Worm (Caenorhabditis elegans) whole organism, L2 larva: ENCODE results near the gene srh-25.

ENCODE experiments used
- C34F6.9 ChIP-seq: fragments of 150-350 bp; optimal IDR thresholded peaks from 2 replicates; lab custom pipeline; 2014; ENCODE audit warnings: missing biosample characterization, missing genetic modification characterization
- F13H6.1 ChIP-seq: sonication (generic microtip); optimal IDR thresholded peaks from 2 replicates; lab custom pipeline; 2016; ENCODE audit warnings: missing genetic modification characterization, missing compliant biosample characterization
- R02D3.7 ChIP-seq: fragments of 150-350 bp; optimal IDR thresholded peaks from 2 replicates; lab custom pipeline; 2014; ENCODE audit warnings: missing biosample characterization, missing genetic modification characterization
- Y55F3AM.14 ChIP-seq: fragments of 200-800 bp; sonication (Bioruptor generic); optimal IDR thresholded peaks from 2 replicates; lab custom pipeline; 2018; ENCODE audit warnings: mild to moderate bottlenecking, missing genetic modification characterization, missing compliant biosample characterization
- alr-1 ChIP-seq: fragments of 150-350 bp; optimal IDR thresholded peaks from 2 replicates; lab custom pipeline; 2014; ENCODE audit warnings: missing biosample characterization, missing genetic modification characterization
- aly-2 ChIP-seq: fragments of 150-350 bp; optimal IDR thresholded peaks from 2 replicates; lab custom pipeline; 2014; ENCODE audit warnings: missing biosample characterization, missing genetic modification characterization
- ama-1 ChIP-seq: fragments of 150-350 bp; optimal IDR thresholded peaks from 2 replicates; lab custom pipeline; 2018; ENCODE audit warnings: inconsistent platforms
- blmp-1 ChIP-seq: sonication (generic microtip); optimal IDR thresholded peaks from 2 replicates; lab custom pipeline; 2017; ENCODE audit warnings: missing genetic modification characterization, mild to moderate bottlenecking, missing compliant biosample characterization, antibody characterized with exemption, moderate library complexity; ENCODE audit not compliant: insufficient read depth
- ceh-16 ChIP-seq: fragments of 150-350 bp; optimal IDR thresholded peaks from 2 replicates; lab custom pipeline; 2014; ENCODE audit warnings: missing biosample characterization, missing genetic modification characterization
- ceh-82 ChIP-seq: fragments of 150-350 bp; optimal IDR thresholded peaks from 2 replicates; lab custom pipeline; 2014; ENCODE audit warnings: missing biosample characterization, missing genetic modification characterization
- crh-2 ChIP-seq: sonication (generic microtip); optimal IDR thresholded peaks from 2 replicates; lab custom pipeline; 2017; ENCODE audit warnings: missing biosample characterization, missing genetic modification characterization
- dmd-4 ChIP-seq: sonication (generic microtip); optimal IDR thresholded peaks from 2 replicates; lab custom pipeline; 2017; ENCODE audit warnings: missing biosample characterization, missing genetic modification characterization
- egl-27 ChIP-seq: sonication (generic microtip); optimal IDR thresholded peaks from 3 replicates; lab custom pipeline; 2017; ENCODE audit warnings: missing biosample characterization, missing genetic modification reagents, missing genetic modification characterization
- elt-1 ChIP-seq: fragments of 150-350 bp; optimal IDR thresholded peaks from 2 replicates; lab custom pipeline; 2014; ENCODE audit warnings: missing biosample characterization, missing genetic modification characterization
- elt-3 ChIP-seq: sonication (generic microtip); optimal IDR thresholded peaks from 2 replicates; lab custom pipeline; 2017; ENCODE audit warnings: missing biosample characterization, missing genetic modification characterization
- fos-1 ChIP-seq: fragments of 150-350 bp; optimal IDR thresholded peaks from 2 replicates; lab custom pipeline; 2014; ENCODE audit warnings: missing biosample characterization, missing genetic modification characterization
- gmeb-1 ChIP-seq: fragments of 150-350 bp; optimal IDR thresholded peaks from 2 replicates; lab custom pipeline; 2014; ENCODE audit warnings: missing biosample characterization, missing genetic modification characterization
- lin-11 ChIP-seq: fragments of 150-350 bp; sonication (generic microtip); optimal IDR thresholded peaks from 2 replicates; lab custom pipeline; 2014; ENCODE audit warnings: missing biosample characterization, missing genetic modification characterization, inconsistent platforms, mixed read lengths
- lin-13 ChIP-seq: fragments of 150-350 bp; optimal IDR thresholded peaks from 2 replicates; lab custom pipeline; 2014; ENCODE audit warnings: missing biosample characterization, missing genetic modification reagents, missing genetic modification characterization
- lin-39 ChIP-seq: fragments of 150-350 bp; optimal IDR thresholded peaks from 2 replicates; lab custom pipeline; 2014; ENCODE audit warnings: missing biosample characterization, missing genetic modification reagents, missing genetic modification characterization
- lsy-2 ChIP-seq, 2 experiments: fragments of 150-350 bp in 1 of 2; sonication (generic microtip) in 1 of 2; optimal IDR thresholded peaks; 2 replicates each; lab custom pipeline; 2014 to 2017; ENCODE audit warnings: missing biosample characterization in 2 of 2, missing genetic modification characterization in 2 of 2
- mbf-1 ChIP-seq: sonication (generic microtip); optimal IDR thresholded peaks from 2 replicates; lab custom pipeline; 2017; ENCODE audit warnings: missing biosample characterization, missing genetic modification characterization
- mdl-1 ChIP-seq, 2 experiments: fragments of 150-350 bp in 1 of 2; sonication (generic microtip) in 1 of 2; optimal IDR thresholded peaks; 2 replicates each; lab custom pipeline; 2017; ENCODE audit warnings: missing biosample characterization in 2 of 2, missing genetic modification characterization in 2 of 2
- nhr-10 ChIP-seq: sonication (generic microtip); optimal IDR thresholded peaks from 2 replicates; lab custom pipeline; 2017; ENCODE audit warnings: missing biosample characterization, missing genetic modification characterization
- nhr-11 ChIP-seq: fragments of 150-350 bp; optimal IDR thresholded peaks from 2 replicates; lab custom pipeline; 2014; ENCODE audit warnings: missing biosample characterization, missing genetic modification characterization
- nhr-12 ChIP-seq: fragments of 150-350 bp; optimal IDR thresholded peaks from 2 replicates; lab custom pipeline; 2014; ENCODE audit warnings: missing biosample characterization, missing genetic modification characterization
- nhr-129 ChIP-seq: fragments of 150-350 bp; optimal IDR thresholded peaks from 2 replicates; lab custom pipeline; 2014; ENCODE audit warnings: missing biosample characterization, missing genetic modification characterization
- nhr-23 ChIP-seq: fragments of 150-350 bp; optimal IDR thresholded peaks from 2 replicates; lab custom pipeline; 2014; ENCODE audit warnings: missing biosample characterization, missing genetic modification reagents, missing genetic modification characterization
- nhr-77 ChIP-seq: fragments of 150-350 bp; optimal IDR thresholded peaks from 2 replicates; lab custom pipeline; 2014; ENCODE audit warnings: missing biosample characterization, missing genetic modification characterization
- peb-1 ChIP-seq: fragments of 150-350 bp; optimal IDR thresholded peaks from 2 replicates; lab custom pipeline; 2014; ENCODE audit warnings: missing biosample characterization, missing genetic modification characterization
- sem-4 ChIP-seq: fragments of 150-350 bp; optimal IDR thresholded peaks from 2 replicates; lab custom pipeline; 2014; ENCODE audit warnings: missing biosample characterization, missing genetic modification reagents, missing genetic modification characterization
- skn-1 ChIP-seq: sonication (generic microtip); optimal IDR thresholded peaks from 2 replicates; lab custom pipeline; 2017; ENCODE audit warnings: missing biosample characterization, missing genetic modification characterization
- sma-3 ChIP-seq: sonication (generic microtip); optimal IDR thresholded peaks from 2 replicates; lab custom pipeline; 2016; ENCODE audit warnings: missing genetic modification reagents, missing genetic modification characterization, missing compliant biosample characterization
- sma-9 ChIP-seq, 2 experiments: fragments of 150-350 bp in 1 of 2; sonication (generic microtip) in 1 of 2; optimal IDR thresholded peaks; 2 replicates each; lab custom pipeline; 2014 to 2016; ENCODE audit warnings: missing genetic modification characterization in 2 of 2, mild to moderate bottlenecking in 1 of 2, missing biosample characterization in 1 of 2, missing compliant biosample characterization in 1 of 2, missing genetic modification reagents in 1 of 2, moderate library complexity in 1 of 2
- snpc-4 ChIP-seq: fragments of 150-350 bp; optimal IDR thresholded peaks from 2 replicates; lab custom pipeline; 2014; ENCODE audit warnings: missing biosample characterization, missing genetic modification characterization
- unc-39 ChIP-seq: fragments of 150-350 bp; optimal IDR thresholded peaks from 2 replicates; lab custom pipeline; 2014; ENCODE audit warnings: missing biosample characterization, missing genetic modification characterization
- unc-62 ChIP-seq: fragments of 150-350 bp; optimal IDR thresholded peaks from 2 replicates; lab custom pipeline; 2014; ENCODE audit warnings: missing biosample characterization, missing genetic modification reagents, missing genetic modification characterization
- zag-1 ChIP-seq: fragments of 150-350 bp; optimal IDR thresholded peaks from 2 replicates; lab custom pipeline; 2014; ENCODE audit warnings: missing biosample characterization, missing genetic modification characterization
- ztf-1 ChIP-seq: fragments of 200-800 bp; sonication (Bioruptor generic); conservative IDR thresholded peaks from 2 replicates; pipeline ENCODE4 v1.3.6; 2022; ENCODE audit warnings: missing genetic modification characterization, missing compliant biosample characterization
- ztf-11 ChIP-seq: sonication (generic microtip); optimal IDR thresholded peaks from 2 replicates; lab custom pipeline; 2017; ENCODE audit warnings: missing biosample characterization, missing genetic modification characterization
- ztf-4 ChIP-seq: fragments of 150-350 bp; optimal IDR thresholded peaks from 2 replicates; lab custom pipeline; 2014; ENCODE audit warnings: missing biosample characterization, missing genetic modification characterization

srh-25 gene

DNA sequence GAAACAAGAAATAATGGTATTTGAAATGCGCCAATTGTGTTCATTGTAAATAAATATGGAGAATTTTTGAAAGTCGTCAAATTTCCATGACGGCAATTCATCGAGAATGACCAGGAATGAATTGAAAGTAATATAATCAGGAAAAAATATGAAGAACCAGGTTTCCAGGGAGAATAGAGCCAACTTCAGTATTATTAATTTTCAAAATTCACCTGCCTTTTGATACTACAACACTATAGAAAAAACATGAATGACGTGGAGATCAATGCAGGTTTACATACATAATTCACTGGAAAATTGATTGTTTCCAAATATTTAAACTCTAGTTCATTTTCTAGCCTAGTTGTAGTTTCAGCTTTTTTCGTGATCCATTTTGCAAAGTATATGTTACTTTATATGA is at the start of gene srh-25:
Gene srh-25, minus strand, starts transcription at position 101 of the 400 bp plus-strand sequence.
- no peak for TF ChIP-seq sma-3 (GFP tag; lab: Kevin White, UChicago)
- TF ChIP-seq lin-13 (GFP tag; lab: Kevin White, UChicago) = no peak
- no peak for TF ChIP-seq ama-1
- TF ChIP-seq ztf-11 = no peak
- no peak for TF ChIP-seq ztf-1
- TF ChIP-seq blmp-1 (tag; lab: Kevin White, UChicago) = no peak
- no peak for TF ChIP-seq sma-9 (GFP tag; optimal IDR thresholded peaks at IDR 0.05; lab: Kevin White, UChicago)
- no peak for TF ChIP-seq sma-9 (tag; optimal IDR thresholded peaks at IDR 0.05; lab: Kevin White, UChicago)
- TF ChIP-seq elt-3 (tag; lab: Kevin White, UChicago) = no peak
- no peak for TF ChIP-seq nhr-12 (tag; lab: Kevin White, UChicago)
- no peak for TF ChIP-seq ztf-4 (tag; lab: Kevin White, UChicago)
- TF ChIP-seq crh-2 (tag; lab: Kevin White, UChicago) = no peak
- TF ChIP-seq lin-39 (tag; lab: Kevin White, UChicago) = no peak

DNA sequence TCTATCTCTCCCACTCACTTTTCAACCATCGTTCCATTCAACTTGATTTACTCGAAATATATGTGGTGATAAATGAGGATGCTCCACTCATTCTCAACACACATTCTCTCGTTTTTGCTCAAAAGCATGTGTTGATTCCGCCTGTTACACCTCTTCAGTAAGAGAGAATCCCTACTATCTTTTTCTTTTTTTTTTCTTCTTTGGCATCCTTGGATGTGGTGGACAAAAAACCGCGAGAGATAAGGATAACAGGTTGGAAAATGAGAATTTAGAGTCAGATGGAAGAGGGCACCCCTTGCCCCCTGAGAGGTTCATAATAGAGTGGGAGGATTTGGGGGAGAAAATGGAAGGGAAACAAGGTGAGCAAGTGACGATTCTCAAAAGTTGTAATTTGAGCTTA is 45.4 kb upstream of the srh-25 start:
- TF ChIP-seq nhr-129 (tag; lab: Kevin White, UChicago) (peak; percentile 47), lin-13 (GFP tag; lab: Kevin White, UChicago) (no peak), crh-2 (tag; lab: Kevin White, UChicago) (no peak), F13H6.1 (peak; percentile 59), fos-1 (tag; lab: Kevin White, UChicago) (no peak), nhr-77 (tag; lab: Kevin White, UChicago) (no peak), mbf-1 (tag; lab: Kevin White, UChicago) (no peak), elt-3 (tag; lab: Kevin White, UChicago) (no peak), unc-39 (tag; lab: Kevin White, UChicago) (no peak), ama-1 (no peak), blmp-1 (tag; lab: Kevin White, UChicago) (no peak), nhr-10 (tag; lab: Kevin White, UChicago) (no peak), alr-1 (tag; lab: Kevin White, UChicago) (no peak), lsy-2 (tag; optimal IDR thresholded peaks at IDR 0.05; lab: Kevin White, UChicago) (peak in 1 of 2 experiments; percentile 28), elt-1 (tag; lab: Kevin White, UChicago) (no peak), R02D3.7 (tag; lab: Kevin White, UChicago) (no peak), nhr-23 (tag; lab: Kevin White, UChicago) (no peak), C34F6.9 (peak; percentile 61), skn-1 (no peak), mdl-1 (tag; optimal IDR thresholded peaks at IDR 0.05; lab: Kevin White, UChicago) (no peak), lin-39 (tag; lab: Kevin White, UChicago) (no peak), egl-27 (tag; lab: Kevin White, UChicago) (no peak), ztf-4 (tag; lab: Kevin White, UChicago) (no peak), unc-62 (GFP tag; lab: Kevin White, UChicago) (no peak), nhr-11 (tag; lab: Kevin White, UChicago) (no peak), lin-11 (tag; lab: Kevin White, UChicago) (no peak), ztf-1 (no peak), snpc-4 (tag; lab: Kevin White, UChicago) (no peak), zag-1 (tag; lab: Kevin White, UChicago) (no peak), nhr-12 (tag; lab: Kevin White, UChicago) (no peak), sma-9 (GFP tag; optimal IDR thresholded peaks at IDR 0.05; lab: Kevin White, UChicago) (peak; percentile 17), sma-9 (tag; optimal IDR thresholded peaks at IDR 0.05; lab: Kevin White, UChicago) (no peak), sma-3 (GFP tag; lab: Kevin White, UChicago) (no peak), aly-2 (tag; lab: Kevin White, UChicago) (no peak), peb-1 (tag; lab: Kevin White, UChicago) (no peak), sem-4 (tag; lab: Kevin White, UChicago) (no peak), dmd-4 (tag; lab: Kevin White, UChicago) (no peak), gmeb-1 (no peak), ztf-11 (no peak), ceh-82 (tag; lab: Kevin White, UChicago) (no peak), ceh-16 (tag; lab: Kevin White, UChicago) (no peak), Y55F3AM.14 (GFP tag; lab: Kevin White, UChicago) (no peak)
